Fruit fly (Drosophila melanogaster): ENCODE results near the gene Eig71Ea.
A peak's percentile ranks its signal among the peaks of the same experiment; 100 is the strongest.

DNA sequence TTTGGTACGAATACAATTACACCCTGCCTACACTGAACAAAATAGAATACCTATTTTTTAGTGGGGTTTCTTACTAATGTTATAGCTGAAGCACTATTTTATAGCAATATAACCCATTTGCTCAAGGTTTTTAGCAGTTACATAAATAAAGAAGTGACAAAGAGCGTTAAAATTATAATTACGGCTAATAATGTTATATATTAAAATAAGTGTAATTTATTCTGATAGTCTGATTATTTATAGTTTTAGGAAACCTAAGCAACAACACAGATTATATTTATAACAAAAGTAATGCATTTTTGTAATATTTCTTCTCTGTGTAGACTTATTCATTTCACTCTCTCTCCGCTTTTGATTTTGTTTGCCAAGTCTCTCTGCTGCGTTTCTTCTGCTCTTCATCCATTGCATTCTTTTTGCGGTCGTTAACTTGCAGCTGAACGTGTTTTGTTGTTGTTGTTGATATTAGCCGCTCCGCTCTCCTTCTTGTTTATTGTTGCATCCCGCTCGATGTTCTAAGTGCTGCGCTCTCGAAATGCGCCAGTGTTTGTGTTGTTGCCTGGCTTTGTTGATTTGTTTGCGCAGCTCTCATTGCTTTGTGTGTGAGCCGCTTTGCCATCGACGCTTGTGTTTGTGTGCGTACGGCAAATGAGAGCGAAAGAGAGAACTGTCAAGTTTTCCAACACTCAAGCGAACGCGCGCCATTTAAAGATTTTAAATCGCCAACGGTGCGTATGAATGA, 23.6 kb downstream of the Eig71Ea start:
- TF ChIP-seq CG4496 (GFP tag; IDR thresholded peaks at IDR 0.05): peak; percentile 87
- peak; percentile 90 for TF ChIP-seq CG34367 (tag; optimal IDR thresholded peaks at IDR 0.05)
- peak; percentile 72 for TF ChIP-seq CG12605 (GFP tag; IDR thresholded peaks at IDR 0.05)

Measured in whole organism, pupa.